Fruit fly (Drosophila melanogaster) whole organism, embryonic: Measurements from ENCODE around the gene tay.

Experiments
- ATbp ChIP-seq: fragments of 200-800 bp; sonication (Bioruptor generic); optimal IDR thresholded peaks from 2 replicates; lab custom pipeline; 2017; ENCODE audit warnings: missing biosample characterization, mild to moderate bottlenecking, missing genetic modification characterization, missing genetic modification reagents
- Bdp1 ChIP-seq: fragments of 200-800 bp; sonication (Bioruptor generic); optimal IDR thresholded peaks from 3 replicates; lab custom pipeline; 2016; ENCODE audit warnings: missing biosample characterization, missing genetic modification characterization
- Bteb2 ChIP-seq: fragments of 200-800 bp; sonication (Bioruptor generic); optimal IDR thresholded peaks from 2 replicates; lab custom pipeline; 2016; ENCODE audit warnings: missing biosample characterization, missing genetic modification characterization
- CG10321 ChIP-seq: fragments of 200-800 bp; sonication (Bioruptor generic); IDR thresholded peaks from 2 replicates; pipeline ENCODE4 v1.3.6; 2022; ENCODE audit warnings: missing biosample characterization, missing genetic modification characterization
- CG10654 ChIP-seq: fragments of 200-800 bp; sonication (Bioruptor generic); optimal IDR thresholded peaks from 2 replicates; lab custom pipeline; 2016; ENCODE audit warnings: missing biosample characterization, missing genetic modification characterization
- CG10979 ChIP-seq: fragments of 200-800 bp; sonication (Bioruptor generic); optimal IDR thresholded peaks from 2 replicates; lab custom pipeline; 2018; ENCODE audit warnings: missing biosample characterization, mild to moderate bottlenecking, missing genetic modification characterization, moderate library complexity
- CG11695 ChIP-seq: fragments of 200-800 bp; sonication (Bioruptor generic); IDR thresholded peaks from 3 replicates; pipeline ENCODE4 v1.3.6; 2022; ENCODE audit warnings: missing biosample characterization, missing genetic modification characterization
- CG12236 ChIP-seq: fragments of 200-800 bp; sonication (Bioruptor generic); optimal IDR thresholded peaks from 2 replicates; lab custom pipeline; 2016; ENCODE audit warnings: missing biosample characterization, missing genetic modification characterization
- CG14860 ChIP-seq: fragments of 200-800 bp; sonication (Bioruptor generic); IDR thresholded peaks from 3 replicates; pipeline ENCODE4 v1.3.6; 2022; ENCODE audit warnings: missing biosample characterization, missing genetic modification characterization; ENCODE audit not compliant: partially characterized antibody
- CG14965 ChIP-seq: fragments of 200-800 bp; sonication (Bioruptor generic); optimal IDR thresholded peaks from 2 replicates; lab custom pipeline; 2016; ENCODE audit warnings: missing biosample characterization, missing genetic modification characterization, borderline replicate concordance
- CG16813 ChIP-seq: fragments of 200-800 bp; sonication (Bioruptor generic); IDR thresholded peaks from 3 replicates; pipeline ENCODE4 v1.3.6; 2022; ENCODE audit warnings: missing biosample characterization, missing genetic modification characterization; ENCODE audit not compliant: partially characterized antibody
- CG17361 ChIP-seq: fragments of 200-800 bp; sonication (Bioruptor generic); IDR thresholded peaks from 3 replicates; pipeline ENCODE4 v1.3.6; 2022; ENCODE audit warnings: missing biosample characterization, missing genetic modification characterization
- CG17568 ChIP-seq: fragments of 200-800 bp; sonication (Bioruptor generic); optimal IDR thresholded peaks from 2 replicates; lab custom pipeline; 2018; ENCODE audit warnings: missing biosample characterization, mild to moderate bottlenecking, missing genetic modification characterization, moderate library complexity
- CG18262 ChIP-seq: fragments of 200-800 bp; optimal IDR thresholded peaks from 3 replicates; lab custom pipeline; 2019; ENCODE audit warnings: missing biosample characterization, mild to moderate bottlenecking, missing genetic modification characterization, moderate library complexity
- CG31388 ChIP-seq: fragments of 200-800 bp; sonication (Bioruptor generic); optimal IDR thresholded peaks from 2 replicates; lab custom pipeline; 2016; ENCODE audit warnings: missing biosample characterization, missing genetic modification characterization
- CG31441 ChIP-seq: fragments of 200-800 bp; sonication (Bioruptor generic); IDR thresholded peaks from 2 replicates; pipeline ENCODE4 v1.3.6; 2022; ENCODE audit warnings: missing biosample characterization, missing genetic modification characterization
- CG33557 ChIP-seq: fragments of 200-800 bp; sonication (Bioruptor generic); optimal IDR thresholded peaks from 2 replicates; lab custom pipeline; 2019; ENCODE audit warnings: missing biosample characterization, mild to moderate bottlenecking, missing genetic modification characterization, moderate library complexity
- CG4404 ChIP-seq: fragments of 200-800 bp; sonication (Bioruptor generic); IDR thresholded peaks from 2 replicates; pipeline ENCODE4 v1.3.6; 2022; ENCODE audit warnings: missing biosample characterization, missing genetic modification characterization
- CG6272 ChIP-seq: fragments of 200-800 bp; sonication (Bioruptor generic); IDR thresholded peaks from 2 replicates; pipeline ENCODE4 v1.3.6; 2022; ENCODE audit warnings: missing biosample characterization, missing genetic modification characterization
- CG6791 ChIP-seq: fragments of 200-800 bp; sonication (Bioruptor generic); IDR thresholded peaks from 3 replicates; pipeline ENCODE4 v1.3.6; 2022; ENCODE audit warnings: missing biosample characterization, missing genetic modification characterization; ENCODE audit not compliant: partially characterized antibody
- CG7839 ChIP-seq: fragments of 200-800 bp; sonication (Bioruptor generic); optimal IDR thresholded peaks from 3 replicates; lab custom pipeline; 2018; ENCODE audit warnings: missing biosample characterization, mild to moderate bottlenecking, missing genetic modification characterization, moderate library complexity
- CG8359 ChIP-seq: fragments of 200-800 bp; sonication (Bioruptor generic); optimal IDR thresholded peaks from 2 replicates; lab custom pipeline; 2017; ENCODE audit warnings: missing biosample characterization, mild to moderate bottlenecking, missing genetic modification characterization, borderline replicate concordance
- CG8478 ChIP-seq: fragments of >200 bp; optimal IDR thresholded peaks from 2 replicates; lab custom pipeline; 2018
- CG8765 ChIP-seq: fragments of 200-800 bp; sonication (Bioruptor generic); IDR thresholded peaks from 2 replicates; pipeline ENCODE4 v1.3.6; 2022; ENCODE audit warnings: missing biosample characterization, missing genetic modification characterization
- CG9215 ChIP-seq: fragments of 200-800 bp; sonication (Bioruptor generic); IDR thresholded peaks from 2 replicates; pipeline ENCODE4 v1.3.6; 2022; ENCODE audit warnings: missing biosample characterization, missing genetic modification characterization
- CG9609 ChIP-seq: fragments of 200-800 bp; sonication (Bioruptor generic); optimal IDR thresholded peaks from 3 replicates; lab custom pipeline; 2016; ENCODE audit warnings: missing biosample characterization, missing genetic modification characterization
- CoRest ChIP-seq: fragments of 200-800 bp; sonication (Bioruptor generic); optimal IDR thresholded peaks from 3 replicates; lab custom pipeline; 2018; ENCODE audit warnings: missing biosample characterization, mild to moderate bottlenecking, missing genetic modification characterization, moderate library complexity
- D ChIP-seq, 2 experiments: fragments of 200-800 bp in 1 of 2; fragments of >200 bp in 1 of 2; sonication (Bioruptor generic) in 1 of 2; optimal IDR thresholded peaks; 2 replicates in 1 of 2; 3 replicates in 1 of 2; lab custom pipeline; 2017; ENCODE audit warnings: mild to moderate bottlenecking in 1 of 2, missing biosample characterization in 1 of 2, missing genetic modification characterization in 1 of 2, missing genetic modification reagents in 1 of 2
- D19B ChIP-seq: fragments of 200-800 bp; sonication (Bioruptor generic); optimal IDR thresholded peaks from 2 replicates; lab custom pipeline; 2017; ENCODE audit warnings: missing biosample characterization, mild to moderate bottlenecking, missing genetic modification characterization
- Gug ChIP-seq: fragments of 200-800 bp; sonication (Bioruptor generic); IDR thresholded peaks from 4 replicates; pipeline ENCODE4 v1.3.6; 2022; ENCODE audit warnings: missing biosample characterization, missing genetic modification characterization
- H15 ChIP-seq: fragments of 200-800 bp; sonication (Bioruptor generic); IDR thresholded peaks from 3 replicates; pipeline ENCODE4 v1.3.6; 2022; ENCODE audit warnings: missing biosample characterization, missing genetic modification characterization
- HLHmδ ChIP-seq: fragments of 200-800 bp; sonication (Bioruptor generic); optimal IDR thresholded peaks from 2 replicates; lab custom pipeline; 2018; ENCODE audit warnings: missing biosample characterization, mild to moderate bottlenecking, missing genetic modification characterization, moderate library complexity
- Hsf ChIP-seq: fragments of 200-800 bp; sonication (Bioruptor generic); optimal IDR thresholded peaks from 3 replicates; lab custom pipeline; 2016; ENCODE audit warnings: missing biosample characterization, missing genetic modification characterization
- Kr ChIP-seq: fragments of 200-800 bp; sonication (Bioruptor generic); optimal IDR thresholded peaks from 2 replicates; lab custom pipeline; 2017; ENCODE audit warnings: missing biosample characterization, mild to moderate bottlenecking, missing genetic modification characterization
- Mrtf ChIP-seq: fragments of 200-800 bp; sonication (Bioruptor generic); IDR thresholded peaks from 3 replicates; pipeline ENCODE4 v1.3.6; 2022; ENCODE audit warnings: missing biosample characterization, missing genetic modification characterization
- Myb ChIP-seq: fragments of 200-800 bp; sonication (Bioruptor generic); optimal IDR thresholded peaks from 2 replicates; lab custom pipeline; 2016; ENCODE audit warnings: missing biosample characterization, missing genetic modification characterization
- NFAT ChIP-seq: fragments of 200-800 bp; sonication (Bioruptor generic); IDR thresholded peaks from 2 replicates; pipeline ENCODE4 v1.3.6; 2022; ENCODE audit warnings: missing biosample characterization, missing genetic modification characterization
- Nf-YA ChIP-seq: fragments of 200-800 bp; sonication (Bioruptor generic); IDR thresholded peaks from 2 replicates; pipeline ENCODE4 v1.3.6; 2022; ENCODE audit warnings: missing biosample characterization, missing genetic modification characterization
- NfI ChIP-seq: fragments of 200-800 bp; sonication (Bioruptor generic); optimal IDR thresholded peaks from 3 replicates; lab custom pipeline; 2018; ENCODE audit warnings: missing biosample characterization, mild to moderate bottlenecking, missing genetic modification characterization, moderate library complexity
- Sox102F ChIP-seq: fragments of 200-800 bp; sonication (Bioruptor generic); optimal IDR thresholded peaks from 2 replicates; lab custom pipeline; 2018; ENCODE audit warnings: missing biosample characterization, mild to moderate bottlenecking, missing genetic modification characterization, moderate library complexity
- Tbp ChIP-seq: fragments of >200 bp; optimal IDR thresholded peaks from 2 replicates; lab custom pipeline; 2018; ENCODE audit warnings: missing biosample characterization, missing genetic modification characterization
- ash1 ChIP-seq: fragments of 200-800 bp; sonication (Bioruptor generic); optimal IDR thresholded peaks from 2 replicates; lab custom pipeline; 2018; ENCODE audit warnings: missing biosample characterization, mild to moderate bottlenecking, missing genetic modification characterization
- emc ChIP-seq: fragments of 200-800 bp; sonication (Bioruptor generic); optimal IDR thresholded peaks from 2 replicates; lab custom pipeline; 2016; ENCODE audit warnings: missing biosample characterization, missing genetic modification characterization
- hth ChIP-seq: fragments of >200 bp; optimal IDR thresholded peaks from 2 replicates; lab custom pipeline; 2017; ENCODE audit warnings: inconsistent platforms
- nerfin-2 ChIP-seq: fragments of 200-800 bp; sonication (Bioruptor generic); IDR thresholded peaks from 2 replicates; pipeline ENCODE4 v1.3.6; 2022; ENCODE audit warnings: missing biosample characterization, missing genetic modification characterization; ENCODE audit not compliant: partially characterized antibody
- nom ChIP-seq: fragments of 200-800 bp; sonication (Bioruptor generic); optimal IDR thresholded peaks from 2 replicates; lab custom pipeline; 2017; ENCODE audit warnings: missing biosample characterization, missing genetic modification characterization, mild to moderate bottlenecking, moderate library complexity, missing genetic modification reagents
- oc ChIP-seq: fragments of 200-800 bp; sonication (Bioruptor generic); optimal IDR thresholded peaks from 2 replicates; lab custom pipeline; 2018; ENCODE audit warnings: missing biosample characterization, mild to moderate bottlenecking, missing genetic modification characterization, moderate library complexity
- sqz ChIP-seq: fragments of 200-800 bp; sonication (Bioruptor generic); optimal IDR thresholded peaks from 3 replicates; lab custom pipeline; 2018; ENCODE audit warnings: missing biosample characterization, mild to moderate bottlenecking, missing genetic modification characterization
- stwl ChIP-seq: fragments of 200-800 bp; sonication (Bioruptor generic); optimal IDR thresholded peaks from 3 replicates; lab custom pipeline; 2018; ENCODE audit warnings: missing biosample characterization, mild to moderate bottlenecking, missing genetic modification characterization, moderate library complexity
- vvl ChIP-seq: fragments of 200-800 bp; sonication (Bioruptor generic); IDR thresholded peaks from 2 replicates; pipeline ENCODE4 v1.3.6; 2022; ENCODE audit warnings: missing biosample characterization, missing genetic modification characterization

Gene tay

dm6 chrX:15844139-15844538, 43.0 kb downstream of the tay start, which contains the start of the genes ArgRS and CG8578 (continued):
- TF ChIP-seq CG17568 (GFP tag; lab: Kevin White, UChicago) (no peak), Myb (peak; percentile 42), CG10979 (tag; lab: Kevin White, UChicago) (peak; percentile 21), H15 (GFP tag; lab: Robert Waterston, UW) (no peak), CG8765 (GFP tag; lab: Robert Waterston, UW) (peak; percentile 56; the same call in 1 of the 2 replicates), CG17361 (GFP tag; lab: Robert Waterston, UW) (peak; percentile 86), D19B (GFP tag; lab: Kevin White, UChicago) (peak; percentile 10), CG14965 (GFP tag; lab: Kevin White, UChicago) (no peak), oc (no peak), ATbp (GFP tag; lab: Kevin White, UChicago) (no peak), CG7839 (tag; lab: Kevin White, UChicago) (peak; percentile 67), hth (lab: Kevin White, UChicago) (no peak), CG6272 (GFP tag; lab: Robert Waterston, UW) (peak; percentile 69), CG16813 (GFP tag; lab: Robert Waterston, UW) (peak; percentile 87), emc (GFP tag; lab: Kevin White, UChicago) (no peak), Bteb2 (GFP tag; lab: Kevin White, UChicago) (peak; percentile 16), nerfin-2 (GFP tag; lab: Robert Waterston, UW) (peak; percentile 81), Kr (no peak), CG18262 (tag; lab: Kevin White, UChicago) (peak; percentile 73), Bdp1 (GFP tag; lab: Kevin White, UChicago) (no peak), NFAT (no peak), CG6791 (GFP tag; lab: Robert Waterston, UW) (peak; percentile 66; the same call in 2 of the 3 replicates), CG8478 (lab: Kevin White, UChicago) (no peak), CG4404 (GFP tag; lab: Robert Waterston, UW) (peak; percentile 67), CG14860 (peak; percentile 90), Tbp (GFP tag; lab: Kevin White, UChicago) (no peak), NfI (GFP tag; lab: Kevin White, UChicago) (no peak), CG9609 (peak; percentile 6), CG33557 (GFP tag; lab: Kevin White, UChicago) (peak; percentile 30), D (optimal IDR thresholded peaks at IDR 0.05; lab: Kevin White, UChicago) (peak; percentile 77), D (GFP tag; optimal IDR thresholded peaks at IDR 0.05; lab: Kevin White, UChicago) (no peak), sqz (no peak), stwl (tag; lab: Kevin White, UChicago) (peak; percentile 30), CG12236 (no peak), ash1 (GFP tag; lab: Kevin White, UChicago) (no peak), Hsf (GFP tag; lab: Kevin White, UChicago) (peak; percentile 37), Mrtf (GFP tag; lab: Robert Waterston, UW) (no peak), CG31441 (GFP tag; lab: Robert Waterston, UW) (peak; percentile 80), CG31388 (no peak), nom (no peak), vvl (peak; percentile 75; the same call in 1 of the 2 replicates), CG10654 (GFP tag; lab: Kevin White, UChicago) (no peak), Sox102F (GFP tag; lab: Kevin White, UChicago) (no peak), Nf-YA (no peak), HLHmδ (no peak), CG10321 (GFP tag; lab: Robert Waterston, UW) (no peak), CG11695 (peak; percentile 45; the same call in 1 of the 3 replicates), CG9215 (no peak), CoRest (peak; percentile 54), CG8359 (GFP tag; lab: Kevin White, UChicago) (no peak), Gug (GFP tag; lab: Robert Waterston, UW) (peak; percentile 82)
